Worm (Caenorhabditis elegans) whole organism, L2 larva: ENCODE results near the gene C33F10.8.

Experiments
- R02D3.7 ChIP-seq: fragments of 150-350 bp; optimal IDR thresholded peaks from 2 replicates; lab custom pipeline; 2014; ENCODE audit warnings: missing biosample characterization, missing genetic modification characterization
- fos-1 ChIP-seq: fragments of 150-350 bp; optimal IDR thresholded peaks from 2 replicates; lab custom pipeline; 2014; ENCODE audit warnings: missing biosample characterization, missing genetic modification characterization
- lin-11 ChIP-seq: fragments of 150-350 bp; sonication (generic microtip); optimal IDR thresholded peaks from 2 replicates; lab custom pipeline; 2014; ENCODE audit warnings: missing biosample characterization, missing genetic modification characterization, inconsistent platforms, mixed read lengths
- lin-13 ChIP-seq: fragments of 150-350 bp; optimal IDR thresholded peaks from 2 replicates; lab custom pipeline; 2014; ENCODE audit warnings: missing biosample characterization, missing genetic modification reagents, missing genetic modification characterization
- nhr-11 ChIP-seq: fragments of 150-350 bp; optimal IDR thresholded peaks from 2 replicates; lab custom pipeline; 2014; ENCODE audit warnings: missing biosample characterization, missing genetic modification characterization
- nhr-237 ChIP-seq: fragments of 150-350 bp; optimal IDR thresholded peaks from 2 replicates; lab custom pipeline; 2014; ENCODE audit warnings: missing biosample characterization, missing genetic modification characterization
- zag-1 ChIP-seq: fragments of 150-350 bp; optimal IDR thresholded peaks from 2 replicates; lab custom pipeline; 2014; ENCODE audit warnings: missing biosample characterization, missing genetic modification characterization

DNA sequence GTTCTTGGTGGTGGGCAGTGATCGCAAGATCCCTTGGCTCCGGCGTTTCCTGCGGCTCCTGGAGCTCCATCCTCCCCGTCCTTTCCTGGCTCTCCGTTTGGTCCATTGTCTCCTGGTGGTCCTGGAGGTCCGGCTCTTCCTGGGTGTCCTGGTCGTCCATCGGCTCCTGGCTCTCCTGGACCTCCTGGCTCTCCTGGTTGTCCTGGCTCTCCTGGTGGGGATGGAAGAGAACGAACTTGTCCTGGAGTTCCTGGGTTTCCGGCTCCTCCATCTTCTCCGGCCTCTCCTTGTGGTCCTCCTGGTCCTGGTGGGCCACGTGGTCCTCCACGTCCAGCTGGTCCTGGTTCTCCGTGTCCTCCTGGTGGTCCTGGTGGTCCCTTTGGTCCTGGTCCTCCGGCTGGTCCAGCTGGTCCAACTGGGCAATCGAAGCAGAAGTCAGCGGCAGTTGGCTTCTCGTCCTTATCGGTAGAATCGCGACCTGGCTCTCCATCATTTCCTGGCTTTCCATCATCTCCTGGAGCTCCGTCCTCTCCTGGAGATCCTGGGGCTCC lies 44.8 kb upstream of the C33F10.8 start:
- TF ChIP-seq fos-1 (tag; lab: Kevin White, UChicago), result no peak
- TF ChIP-seq zag-1, result no peak
- TF ChIP-seq R02D3.7, result no peak
- TF ChIP-seq nhr-11 (tag; lab: Kevin White, UChicago), result no peak
- no peak for TF ChIP-seq nhr-237 (tag; lab: Kevin White, UChicago)
- no peak for TF ChIP-seq lin-13 (GFP tag; lab: Kevin White, UChicago)
- TF ChIP-seq lin-11, result no peak
